Worm (Caenorhabditis elegans) whole organism, L4 larva: ENCODE measurements around the gene F43C9.1.
A peak's percentile ranks its signal among the peaks of the same experiment; 100 is the strongest.

Experiments used
- F10B5.3 ChIP-seq: sonication (generic microtip); optimal IDR thresholded peaks from 2 replicates; lab custom pipeline; 2016; ENCODE audit warnings: mild to moderate bottlenecking, missing genetic modification characterization, missing compliant biosample characterization
- T20F7.1 ChIP-seq: fragments of 200-800 bp; sonication (Bioruptor generic); optimal IDR thresholded peaks from 2 replicates; lab custom pipeline; 2018; ENCODE audit warnings: mild to moderate bottlenecking, missing genetic modification characterization, missing compliant biosample characterization
- ZK337.2 ChIP-seq: fragments of 200-800 bp; sonication (Bioruptor generic); IDR thresholded peaks from 2 replicates; pipeline ENCODE4 v1.3.6; 2022; ENCODE audit warnings: missing genetic modification reagents, missing genetic modification characterization, missing compliant biosample characterization
- ama-1 ChIP-seq: fragments of 150-350 bp; optimal IDR thresholded peaks from 2 replicates; lab custom pipeline; 2014; ENCODE audit warnings: inconsistent platforms, mixed read lengths
- ceh-62 ChIP-seq: sonication (generic microtip); optimal IDR thresholded peaks from 2 replicates; lab custom pipeline; 2017; ENCODE audit warnings: missing biosample characterization, missing genetic modification characterization
- daf-16 ChIP-seq, 3 experiments: sonication (generic microtip); optimal IDR thresholded peaks; 2 replicates each; lab custom pipeline; 2016 to 2017; ENCODE audit warnings: missing genetic modification characterization in 3 of 3, missing genetic modification reagents in 3 of 3, mild to moderate bottlenecking in 2 of 3, missing compliant biosample characterization in 2 of 3, missing biosample characterization in 1 of 3, moderate library complexity in 1 of 3
- daf-19 ChIP-seq: fragments of 200-800 bp; sonication (Bioruptor generic); conservative IDR thresholded peaks from 2 replicates; pipeline ENCODE4 v1.3.6; 2022; ENCODE audit warnings: missing genetic modification characterization, missing compliant biosample characterization
- dmd-6 ChIP-seq: fragments of 200-800 bp; sonication (Bioruptor generic); IDR thresholded peaks from 2 replicates; pipeline ENCODE4 v1.3.6; 2022; ENCODE audit warnings: missing genetic modification reagents, missing genetic modification characterization, missing compliant biosample characterization
- dve-1 ChIP-seq: sonication (generic microtip); optimal IDR thresholded peaks from 2 replicates; lab custom pipeline; 2017; ENCODE audit warnings: antibody characterized with exemption, mild to moderate bottlenecking, missing genetic modification characterization, missing compliant biosample characterization; ENCODE audit not compliant: insufficient read depth
- egl-27 ChIP-seq: sonication (generic microtip); optimal IDR thresholded peaks from 3 replicates; lab custom pipeline; 2017; ENCODE audit warnings: missing biosample characterization, missing genetic modification reagents, missing genetic modification characterization
- fos-1 ChIP-seq: fragments of 150-350 bp; optimal IDR thresholded peaks from 2 replicates; lab custom pipeline; 2014; ENCODE audit warnings: missing biosample characterization, missing genetic modification characterization
- gei-8 ChIP-seq: fragments of 200-800 bp; sonication (Bioruptor generic); optimal IDR thresholded peaks from 2 replicates; lab custom pipeline; 2018; ENCODE audit warnings: mild to moderate bottlenecking, missing genetic modification characterization, missing compliant biosample characterization
- hlh-30 ChIP-seq: sonication (generic microtip); optimal IDR thresholded peaks from 2 replicates; lab custom pipeline; 2017; ENCODE audit warnings: antibody characterized with exemption, mild to moderate bottlenecking, missing genetic modification characterization, missing compliant biosample characterization; ENCODE audit not compliant: insufficient read depth
- hmg-1.1 ChIP-seq: fragments of 200-800 bp; sonication (Bioruptor generic); IDR thresholded peaks from 2 replicates; pipeline ENCODE4 v1.3.6; 2022; ENCODE audit warnings: missing genetic modification reagents, missing genetic modification characterization, missing compliant biosample characterization
- lin-1 ChIP-seq: fragments of 200-800 bp; sonication (Bioruptor generic); IDR thresholded peaks from 2 replicates; pipeline ENCODE4 v1.3.6; 2022; ENCODE audit warnings: missing genetic modification reagents, missing genetic modification characterization, missing compliant biosample characterization
- lin-13 ChIP-seq: fragments of 150-350 bp; optimal IDR thresholded peaks from 2 replicates; lab custom pipeline; 2014; ENCODE audit warnings: missing biosample characterization, missing genetic modification reagents, missing genetic modification characterization
- lin-29 ChIP-seq: fragments of 200-800 bp; sonication (Bioruptor generic); IDR thresholded peaks from 2 replicates; pipeline ENCODE4 v1.3.6; 2022; ENCODE audit warnings: missing genetic modification reagents, missing genetic modification characterization, missing compliant biosample characterization
- lin-38 ChIP-seq: fragments of 200-800 bp; sonication (Bioruptor generic); IDR thresholded peaks from 2 replicates; pipeline ENCODE4 v1.3.6; 2022; ENCODE audit warnings: missing genetic modification reagents, missing genetic modification characterization, missing compliant biosample characterization
- lin-39 ChIP-seq: fragments of 150-350 bp; optimal IDR thresholded peaks from 2 replicates; lab custom pipeline; 2014; ENCODE audit warnings: missing biosample characterization, missing genetic modification reagents, missing genetic modification characterization
- lsy-2 ChIP-seq, 2 experiments: fragments of 150-350 bp in 1 of 2; sonication (generic microtip) in 1 of 2; optimal IDR thresholded peaks; 2 replicates each; lab custom pipeline; 2014 to 2017; ENCODE audit warnings: missing biosample characterization in 2 of 2, missing genetic modification characterization in 2 of 2
- madf-9 ChIP-seq: fragments of 200-800 bp; sonication (Bioruptor generic); conservative IDR thresholded peaks from 2 replicates; pipeline ENCODE4 v1.3.6; 2022; ENCODE audit warnings: missing genetic modification reagents, missing genetic modification characterization, missing compliant biosample characterization
- mdl-1 ChIP-seq, 2 experiments: fragments of 150-350 bp in 1 of 2; sonication (generic microtip) in 1 of 2; optimal IDR thresholded peaks; 2 replicates each; lab custom pipeline; 2014 to 2017; ENCODE audit warnings: missing biosample characterization in 2 of 2, missing genetic modification characterization in 2 of 2
- mep-1 ChIP-seq: fragments of 150-350 bp; sonication (generic microtip); optimal IDR thresholded peaks from 3 replicates; lab custom pipeline; 2014; ENCODE audit warnings: missing biosample characterization, missing genetic modification characterization
- mes-2 ChIP-seq: sonication (generic microtip); optimal IDR thresholded peaks from 2 replicates; lab custom pipeline; 2016; ENCODE audit warnings: missing genotype, mild to moderate bottlenecking, missing genetic modification characterization, missing compliant biosample characterization; ENCODE audit not compliant: poor library complexity, severe bottlenecking
- mxl-2 ChIP-seq: fragments of 200-800 bp; sonication (Bioruptor generic); conservative IDR thresholded peaks from 2 replicates; pipeline ENCODE4 v1.3.6; 2022; ENCODE audit warnings: missing genetic modification reagents, missing genetic modification characterization, missing compliant biosample characterization
- nhr-10 ChIP-seq: fragments of 150-350 bp; optimal IDR thresholded peaks from 2 replicates; lab custom pipeline; 2014; ENCODE audit warnings: missing biosample characterization, missing genetic modification characterization
- nhr-11 ChIP-seq: fragments of 150-350 bp; optimal IDR thresholded peaks from 2 replicates; lab custom pipeline; 2014; ENCODE audit warnings: missing biosample characterization, missing genetic modification characterization
- nhr-25 ChIP-seq: sonication (generic microtip); optimal IDR thresholded peaks from 2 replicates; lab custom pipeline; 2017; ENCODE audit warnings: missing genetic modification characterization, mild to moderate bottlenecking, missing compliant biosample characterization, antibody characterized with exemption, moderate library complexity, borderline replicate concordance; ENCODE audit not compliant: insufficient read depth
- nhr-28 ChIP-seq: fragments of 150-350 bp; optimal IDR thresholded peaks from 2 replicates; lab custom pipeline; 2014; ENCODE audit warnings: missing biosample characterization, missing genetic modification characterization
- nhr-41 ChIP-seq: fragments of 200-800 bp; sonication (Bioruptor generic); IDR thresholded peaks from 2 replicates; pipeline ENCODE4 v1.3.6; 2022; ENCODE audit warnings: missing genetic modification reagents, missing genetic modification characterization, missing compliant biosample characterization
- nhr-6 ChIP-seq: fragments of 150-350 bp; optimal IDR thresholded peaks from 2 replicates; lab custom pipeline; 2014; ENCODE audit warnings: missing biosample characterization, missing genetic modification characterization
- nhr-76 ChIP-seq: fragments of 150-350 bp; optimal IDR thresholded peaks from 2 replicates; lab custom pipeline; 2014; ENCODE audit warnings: missing biosample characterization, missing genetic modification characterization
- nhr-77 ChIP-seq: fragments of 150-350 bp; optimal IDR thresholded peaks from 2 replicates; lab custom pipeline; 2014; ENCODE audit warnings: missing biosample characterization, missing genetic modification characterization
- php-3 ChIP-seq: fragments of 200-800 bp; sonication (Bioruptor generic); IDR thresholded peaks from 2 replicates; pipeline ENCODE4 v1.3.6; 2022; ENCODE audit warnings: missing genetic modification reagents, missing genetic modification characterization, missing compliant biosample characterization
- sdz-12 ChIP-seq: fragments of 200-800 bp; sonication (Bioruptor generic); optimal IDR thresholded peaks from 2 replicates; lab custom pipeline; 2018; ENCODE audit warnings: mild to moderate bottlenecking, missing genetic modification characterization, missing compliant biosample characterization
- set-16 ChIP-seq: fragments of 200-800 bp; sonication (Bioruptor generic); IDR thresholded peaks from 2 replicates; pipeline ENCODE4 v1.3.6; 2022; ENCODE audit warnings: missing genetic modification reagents, missing genetic modification characterization, missing compliant biosample characterization
- skn-1 ChIP-seq: fragments of 150-350 bp; optimal IDR thresholded peaks from 2 replicates; lab custom pipeline; 2014; ENCODE audit warnings: missing biosample characterization, missing genetic modification characterization
- snpc-1.2 ChIP-seq: fragments of 200-800 bp; sonication (Bioruptor generic); IDR thresholded peaks from 2 replicates; pipeline ENCODE4 v1.3.6; 2022; ENCODE audit warnings: missing genetic modification reagents, missing genetic modification characterization, missing compliant biosample characterization
- spr-1 ChIP-seq: sonication (generic microtip); optimal IDR thresholded peaks from 2 replicates; lab custom pipeline; 2016; ENCODE audit warnings: mild to moderate bottlenecking, missing genetic modification characterization, missing compliant biosample characterization
- unc-62 ChIP-seq, 3 experiments: fragments of 150-350 bp in 1 of 3; sonication (generic microtip); optimal IDR thresholded peaks in 2 of 3; peaks in 1 of 3; 1 replicate in 1 of 3; 2 replicates in 2 of 3; lab custom pipeline; 2014 to 2017; ENCODE audit warnings: missing biosample characterization in 3 of 3, missing genetic modification characterization in 3 of 3, missing genetic modification reagents in 3 of 3, missing genotype in 1 of 3
- vab-7 ChIP-seq: fragments of 200-800 bp; sonication (Bioruptor generic); IDR thresholded peaks from 2 replicates; pipeline ENCODE4 v1.3.6; 2022; ENCODE audit warnings: missing genetic modification reagents, missing genetic modification characterization, missing compliant biosample characterization

The F43C9.1 gene

ce11 chrX:4809753-4810424 is 16.8 kb downstream of the F43C9.1 start (continued):
- TF ChIP-seq T20F7.1 (GFP tag; lab: Kevin White, UChicago), result no peak
- no peak for TF ChIP-seq mdl-1 (tag; optimal IDR thresholded peaks at IDR 0.05; lab: Kevin White, UChicago)
- TF ChIP-seq nhr-25, result peak; percentile 49
- TF ChIP-seq mxl-2 (GFP tag; lab: Robert Waterston, UW), result no peak
- no peak for TF ChIP-seq nhr-10

ce11 chrX:4811242-4811641 is 18.2 kb downstream of the F43C9.1 start, which contains the start of gene ztf-16:
TSS of gene ztf-16 (minus strand) at chrX:4811540.
- TF ChIP-seq hlh-30 (tag; lab: Kevin White, UChicago) (no peak), unc-62 (GFP tag; optimal IDR thresholded peaks at IDR 0.05 in 1 of 2; lab: Kevin White, UChicago) (peak in 1 of 2 experiments; percentile 90), unc-62 (tag; optimal IDR thresholded peaks at IDR 0.05; lab: Kevin White, UChicago) (no peak)

- TF ChIP-seq nhr-76, result no peak
- TF ChIP-seq set-16, result peak; percentile 63; the same call in 1 of the 2 replicates
- no peak for TF ChIP-seq lin-29 (GFP tag; lab: Robert Waterston, UW)
- no peak for TF ChIP-seq skn-1 (tag; lab: Kevin White, UChicago)
- TF ChIP-seq mep-1 (tag; lab: Kevin White, UChicago), result peak; percentile 17
- peak; percentile 12 for TF ChIP-seq nhr-25
- no peak for TF ChIP-seq lin-1
- no peak for TF ChIP-seq snpc-1.2 (GFP tag; lab: Robert Waterston, UW)
- TF ChIP-seq, all 104 proteins: peak for 3
Observed at ce11 chrX:4813115-4813732, 20.1 kb downstream of the F43C9.1 start.

- TF ChIP-seq dve-1 (tag; lab: Kevin White, UChicago) (peak; percentile 56), ZK337.2 (no peak), daf-19 (GFP tag; lab: Robert Waterston, UW) (no peak), ama-1 (no peak), hmg-1.1 (0 out of 2 replicates have a peak, but pooled peaks have one; percentile 30), mes-2 (peak; percentile 24), lin-13 (GFP tag; lab: Kevin White, UChicago) (no peak), lsy-2 (tag; optimal IDR thresholded peaks at IDR 0.05; lab: Kevin White, UChicago) (peak; percentile 72 to 98), nhr-28 (peak; percentile 26), hlh-30 (tag; lab: Kevin White, UChicago) (peak; percentile 33), nhr-41 (GFP tag; lab: Robert Waterston, UW) (no peak), fos-1 (tag; lab: Kevin White, UChicago) (no peak), mep-1 (tag; lab: Kevin White, UChicago) (peak; percentile 39), F10B5.3 (no peak), nhr-6 (tag; lab: Kevin White, UChicago) (no peak), daf-16 (GFP tag; optimal IDR thresholded peaks at IDR 0.05; lab: Kevin White, UChicago) (no peak), daf-16 (tag; optimal IDR thresholded peaks at IDR 0.05; lab: Kevin White, UChicago) (peak; percentile 85), php-3 (GFP tag; lab: Robert Waterston, UW) (no peak), spr-1 (tag; lab: Kevin White, UChicago) (no peak)
Observed at ce11 chrX:4818252-4818651, 25.2 kb downstream of the F43C9.1 start, which contains the start of gene R08E3.3. TSS of gene R08E3.3 (plus strand) at chrX:4818593.

ce11 chrX:4818872-4819271 is 25.8 kb downstream of the F43C9.1 start:
- TF ChIP-seq gei-8 (GFP tag; lab: Kevin White, UChicago), result no peak
- peak; percentile 45 for TF ChIP-seq mes-2
- no peak for TF ChIP-seq vab-7 (GFP tag; lab: Robert Waterston, UW)
- TF ChIP-seq madf-9 (GFP tag; lab: Robert Waterston, UW), result no peak
- TF ChIP-seq nhr-28, result peak; percentile 67
- peak; percentile 74 for TF ChIP-seq dmd-6 (GFP tag; lab: Robert Waterston, UW)
- no peak for TF ChIP-seq ceh-62 (tag; lab: Kevin White, UChicago)
- TF ChIP-seq nhr-11 (tag; lab: Kevin White, UChicago), result no peak
- TF ChIP-seq lin-39 (tag; lab: Kevin White, UChicago), result no peak
- no peak for TF ChIP-seq snpc-1.2 (GFP tag; lab: Robert Waterston, UW)
- no peak for TF ChIP-seq egl-27 (tag; lab: Kevin White, UChicago)
- no peak for TF ChIP-seq unc-62 (GFP tag; optimal IDR thresholded peaks at IDR 0.05 in 1 of 2; lab: Kevin White, UChicago)
- no peak for TF ChIP-seq unc-62 (tag; optimal IDR thresholded peaks at IDR 0.05; lab: Kevin White, UChicago)
- no peak for TF ChIP-seq sdz-12 (GFP tag; lab: Kevin White, UChicago)
- TF ChIP-seq nhr-77 (tag; lab: Kevin White, UChicago), result peak; percentile 31
- TF ChIP-seq lin-38 (GFP tag; lab: Robert Waterston, UW), result no peak
- TF ChIP-seq lin-1, result no peak
